Worm (Caenorhabditis elegans) whole organism, L1 larva: ENCODE data around the gene T14B4.3.
"Not testable (repeated sequence)": the region's sequence is repeated elsewhere in the genome, so short reads cannot be mapped to it uniquely, and the experiment has no call there.

Source experiments
- C16A3.4 ChIP-seq: fragments of 150-350 bp; optimal IDR thresholded peaks from 2 replicates; lab custom pipeline; 2014; ENCODE audit warnings: missing biosample characterization, missing genetic modification characterization
- C34B4.2 ChIP-seq: sonication (generic microtip); optimal IDR thresholded peaks from 2 replicates; lab custom pipeline; 2017; ENCODE audit warnings: mild to moderate bottlenecking, missing genetic modification characterization, missing compliant biosample characterization
- F16B12.6 ChIP-seq: fragments of 150-350 bp; optimal IDR thresholded peaks from 2 replicates; lab custom pipeline; 2014; ENCODE audit warnings: missing biosample characterization, missing genetic modification characterization
- aha-1 ChIP-seq: fragments of 150-350 bp; optimal IDR thresholded peaks from 2 replicates; lab custom pipeline; 2014; ENCODE audit warnings: missing biosample characterization, missing genetic modification characterization
- alr-1 ChIP-seq: fragments of 200-800 bp; sonication (Bioruptor generic); optimal IDR thresholded peaks from 2 replicates; lab custom pipeline; 2018; ENCODE audit warnings: borderline replicate concordance, mild to moderate bottlenecking, missing genetic modification characterization, missing compliant biosample characterization
- ama-1 ChIP-seq: fragments of 150-350 bp; optimal IDR thresholded peaks from 2 replicates; lab custom pipeline; 2014
- ceh-63 ChIP-seq: fragments of 200-800 bp; sonication (Bioruptor generic); optimal IDR thresholded peaks from 2 replicates; lab custom pipeline; 2018; ENCODE audit warnings: mild to moderate bottlenecking, missing genetic modification characterization, missing compliant biosample characterization
- ces-1 ChIP-seq: fragments of 150-350 bp; optimal IDR thresholded peaks from 2 replicates; lab custom pipeline; 2014; ENCODE audit warnings: missing biosample characterization, missing genetic modification reagents, missing genetic modification characterization
- dpl-1 ChIP-seq, 3 experiments: fragments of 150-350 bp in 2 of 3; sonication (generic microtip) in 1 of 3; optimal IDR thresholded peaks; 2 replicates each; lab custom pipeline; 2014 to 2017; ENCODE audit warnings: missing biosample characterization in 3 of 3, missing genetic modification characterization in 3 of 3, missing genetic modification reagents in 3 of 3
- dsc-1 ChIP-seq: sonication (generic microtip); optimal IDR thresholded peaks from 2 replicates; lab custom pipeline; 2016; ENCODE audit warnings: mild to moderate bottlenecking, missing genetic modification characterization, missing compliant biosample characterization
- egl-27 ChIP-seq, 2 experiments: fragments of 150-350 bp in 1 of 2; sonication (generic microtip); optimal IDR thresholded peaks; 3 replicates each; lab custom pipeline; 2017 to 2018; ENCODE audit warnings: missing biosample characterization in 2 of 2, missing genetic modification characterization in 2 of 2, missing genetic modification reagents in 2 of 2
- elt-2 ChIP-seq: sonication (generic microtip); optimal IDR thresholded peaks from 2 replicates; lab custom pipeline; 2016; ENCODE audit warnings: missing genetic modification characterization, mild to moderate bottlenecking, inconsistent platforms, missing compliant biosample characterization, missing genetic modification reagents
- elt-3 ChIP-seq, 6 experiments: fragments of 150-350 bp in 1 of 6; sonication (generic microtip); optimal IDR thresholded peaks; 2 replicates each; lab custom pipeline; 2017 to 2018; ENCODE audit warnings: missing biosample characterization in 6 of 6, missing genetic modification characterization in 6 of 6, inconsistent platforms in 1 of 6
- ets-5 ChIP-seq: fragments of 200-800 bp; sonication (Bioruptor generic); IDR thresholded peaks from 2 replicates; pipeline ENCODE4 v1.3.6; 2022; ENCODE audit warnings: missing genetic modification characterization, missing compliant biosample characterization
- fkh-10 ChIP-seq: sonication (generic microtip); optimal IDR thresholded peaks from 2 replicates; lab custom pipeline; 2017; ENCODE audit warnings: missing biosample characterization, missing genetic modification reagents, missing genetic modification characterization
- fkh-4 ChIP-seq: sonication (generic microtip); optimal IDR thresholded peaks from 2 replicates; lab custom pipeline; 2016; ENCODE audit warnings: missing compliant biosample characterization, missing genetic modification characterization, borderline replicate concordance
- hlh-17 ChIP-seq: fragments of 200-800 bp; sonication (Bioruptor generic); optimal IDR thresholded peaks from 2 replicates; lab custom pipeline; 2018; ENCODE audit warnings: missing genetic modification characterization, mild to moderate bottlenecking, missing compliant biosample characterization, moderate library complexity, borderline replicate concordance
- hlh-4 ChIP-seq: sonication (generic microtip); optimal IDR thresholded peaks from 2 replicates; lab custom pipeline; 2016; ENCODE audit warnings: mild to moderate bottlenecking, missing genetic modification characterization, missing compliant biosample characterization
- hpl-2 ChIP-seq: fragments of 150-350 bp; optimal IDR thresholded peaks from 2 replicates; lab custom pipeline; 2014; ENCODE audit warnings: missing biosample characterization, missing genetic modification reagents, missing genetic modification characterization
- irx-1 ChIP-seq: sonication (generic microtip); optimal IDR thresholded peaks from 2 replicates; lab custom pipeline; 2016; ENCODE audit warnings: missing genetic modification characterization, missing compliant biosample characterization
- isw-1 ChIP-seq: fragments of 200-800 bp; sonication (Bioruptor generic); IDR thresholded peaks from 2 replicates; pipeline ENCODE4 v1.3.6; 2022; ENCODE audit warnings: missing genetic modification characterization, missing compliant biosample characterization
- lin-13 ChIP-seq: fragments of 150-350 bp; optimal IDR thresholded peaks from 2 replicates; lab custom pipeline; 2014; ENCODE audit warnings: missing biosample characterization, missing genetic modification reagents, missing genetic modification characterization
- lin-14 ChIP-seq: fragments of 200-800 bp; sonication (Bioruptor generic); optimal IDR thresholded peaks from 2 replicates; lab custom pipeline; 2018; ENCODE audit warnings: mild to moderate bottlenecking, missing genetic modification characterization, moderate library complexity, missing compliant biosample characterization
- lin-15B ChIP-seq: fragments of 150-350 bp; sonication (generic microtip); optimal IDR thresholded peaks from 3 replicates; lab custom pipeline; 2014; ENCODE audit warnings: missing biosample characterization, missing genetic modification characterization
- lin-35 ChIP-seq, 2 experiments: fragments of 150-350 bp; optimal IDR thresholded peaks; 2 replicates each; lab custom pipeline; 2014; ENCODE audit warnings: missing biosample characterization in 2 of 2, missing genetic modification characterization in 2 of 2, missing genetic modification reagents in 2 of 2
- mab-9 ChIP-seq: fragments of 200-800 bp; sonication (Bioruptor generic); IDR thresholded peaks from 2 replicates; pipeline ENCODE4 v1.3.6; 2022; ENCODE audit warnings: missing genetic modification reagents, missing genetic modification characterization, missing compliant biosample characterization
- nhr-11 ChIP-seq: fragments of 150-350 bp; optimal IDR thresholded peaks from 2 replicates; lab custom pipeline; 2014; ENCODE audit warnings: missing biosample characterization, missing genetic modification characterization
- nhr-12 ChIP-seq: sonication (generic microtip); optimal IDR thresholded peaks from 2 replicates; lab custom pipeline; 2017; ENCODE audit warnings: missing biosample characterization, missing genetic modification characterization
- nhr-19 ChIP-seq: fragments of 200-800 bp; sonication (Bioruptor generic); conservative IDR thresholded peaks from 2 replicates; pipeline ENCODE4 v1.3.6; 2022; ENCODE audit warnings: missing genetic modification characterization, missing compliant biosample characterization
- nhr-237 ChIP-seq: fragments of 150-350 bp; optimal IDR thresholded peaks from 2 replicates; lab custom pipeline; 2014; ENCODE audit warnings: missing biosample characterization, missing genetic modification characterization
- nhr-28 ChIP-seq: fragments of 150-350 bp; optimal IDR thresholded peaks from 2 replicates; lab custom pipeline; 2014; ENCODE audit warnings: missing biosample characterization, missing genetic modification characterization
- nhr-47 ChIP-seq: sonication (generic microtip); optimal IDR thresholded peaks from 2 replicates; lab custom pipeline; 2016; ENCODE audit warnings: mild to moderate bottlenecking, missing genetic modification characterization, moderate library complexity, missing compliant biosample characterization
- nhr-71 ChIP-seq: sonication (generic microtip); optimal IDR thresholded peaks from 2 replicates; lab custom pipeline; 2016; ENCODE audit warnings: mild to moderate bottlenecking, missing genetic modification characterization, moderate library complexity, missing compliant biosample characterization
- nhr-76 ChIP-seq: sonication (generic microtip); optimal IDR thresholded peaks from 2 replicates; lab custom pipeline; 2017; ENCODE audit warnings: missing biosample characterization, missing genetic modification characterization
- nhr-85 ChIP-seq: sonication (generic microtip); peaks from one replicate; lab custom pipeline; 2016; ENCODE audit warnings: missing genetic modification characterization, inconsistent platforms, missing compliant biosample characterization
- pax-3 ChIP-seq: fragments of 200-800 bp; sonication (Bioruptor generic); optimal IDR thresholded peaks from 2 replicates; lab custom pipeline; 2018; ENCODE audit warnings: mild to moderate bottlenecking, missing genetic modification characterization, moderate library complexity, missing compliant biosample characterization
- pqm-1 ChIP-seq: sonication (generic microtip); optimal IDR thresholded peaks from 3 replicates; lab custom pipeline; 2017; ENCODE audit warnings: missing biosample characterization, missing genetic modification characterization
- rnt-1 ChIP-seq: sonication (generic microtip); optimal IDR thresholded peaks from 2 replicates; lab custom pipeline; 2016; ENCODE audit warnings: mild to moderate bottlenecking, missing genetic modification characterization, moderate library complexity, missing compliant biosample characterization
- snpc-4 ChIP-seq: fragments of 150-350 bp; optimal IDR thresholded peaks from 2 replicates; lab custom pipeline; 2014; ENCODE audit warnings: missing biosample characterization, missing genetic modification characterization
- sptf-1 ChIP-seq: fragments of 150-350 bp; optimal IDR thresholded peaks from 2 replicates; lab custom pipeline; 2014; ENCODE audit warnings: missing biosample characterization, missing genetic modification characterization
- sup-37 ChIP-seq: fragments of 200-800 bp; sonication (Bioruptor generic); optimal IDR thresholded peaks from 2 replicates; lab custom pipeline; 2018; ENCODE audit warnings: mild to moderate bottlenecking, missing genetic modification characterization, missing compliant biosample characterization
- tbx-2 ChIP-seq: sonication (generic microtip); optimal IDR thresholded peaks from 2 replicates; lab custom pipeline; 2016; ENCODE audit warnings: missing genetic modification characterization, missing compliant biosample characterization
- tlp-1 ChIP-seq: fragments of 150-350 bp; optimal IDR thresholded peaks from 2 replicates; lab custom pipeline; 2014; ENCODE audit warnings: missing biosample characterization, missing genetic modification characterization
- unc-130 ChIP-seq: fragments of 150-350 bp; optimal IDR thresholded peaks from 2 replicates; lab custom pipeline; 2017; ENCODE audit warnings: missing biosample characterization, missing genetic modification characterization, inconsistent platforms
- unc-62 ChIP-seq: fragments of 150-350 bp; optimal IDR thresholded peaks from 2 replicates; lab custom pipeline; 2014; ENCODE audit warnings: missing biosample characterization, missing genetic modification reagents, missing genetic modification characterization
- zag-1 ChIP-seq: fragments of 150-350 bp; optimal IDR thresholded peaks from 2 replicates; lab custom pipeline; 2014; ENCODE audit warnings: missing biosample characterization, missing genetic modification characterization

T14B4.3 gene

DNA sequence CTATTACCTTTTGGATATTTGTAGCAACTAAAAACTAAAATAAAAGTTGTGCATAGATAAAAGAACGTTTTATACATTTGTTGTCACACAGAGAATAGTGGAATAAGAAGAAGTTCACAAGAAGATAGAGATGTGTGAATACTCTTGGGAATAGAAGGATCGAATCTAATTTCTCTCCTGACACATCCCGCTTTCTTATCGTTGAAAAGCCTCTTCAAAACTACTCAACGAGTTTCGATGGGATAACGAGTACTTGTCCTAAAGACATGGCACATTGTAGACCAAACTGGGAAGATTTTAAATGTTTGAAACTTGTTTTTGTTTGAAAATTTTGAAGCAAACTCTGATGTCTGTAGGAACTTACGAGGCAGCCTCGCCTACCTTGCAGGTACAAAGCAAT, 37.7 kb downstream of the T14B4.3 start:
- TF ChIP-seq tbx-2 (tag; lab: Kevin White, UChicago) (no peak), aha-1 (tag; lab: Kevin White, UChicago) (no peak), hpl-2 (no peak), lin-14 (GFP tag; lab: Kevin White, UChicago) (peak; percentile 47), ama-1 (lab: Kevin White, UChicago) (no peak), zag-1 (tag; lab: Kevin White, UChicago) (no peak), ces-1 (GFP tag; lab: Kevin White, UChicago) (no peak), nhr-85 (tag; lab: Kevin White, UChicago) (no peak), nhr-237 (tag; lab: Kevin White, UChicago) (no peak), fkh-10 (GFP tag; lab: Kevin White, UChicago) (peak; percentile 32), C16A3.4 (tag; lab: Kevin White, UChicago) (no peak), mab-9 (GFP tag; lab: Robert Waterston, UW) (no peak), elt-3 (tag; optimal IDR thresholded peaks at IDR 0.05; lab: Kevin White, UChicago) (no peak), hlh-4 (no peak)

DNA sequence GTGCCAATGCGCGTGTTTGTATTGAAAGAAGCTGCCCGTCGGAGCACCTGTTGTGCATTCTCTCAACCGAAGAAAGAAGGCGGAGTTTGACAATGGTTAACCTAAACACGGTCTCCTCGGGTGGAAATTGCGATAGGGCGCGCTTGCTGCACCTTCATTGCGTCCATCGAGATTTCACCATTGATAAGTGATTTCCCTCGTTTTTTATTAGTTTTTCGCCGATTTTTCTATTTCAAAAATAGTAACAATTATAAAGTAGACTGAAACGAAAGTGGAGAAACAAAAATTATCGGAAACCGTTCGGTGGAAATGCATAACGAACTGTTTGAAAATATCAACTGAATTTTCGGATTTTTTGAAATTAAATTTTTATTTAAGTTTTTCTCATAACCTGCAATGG, 40.3 kb downstream of the T14B4.3 start, which contains the start of gene agr-1:
Gene agr-1 (minus strand): TSS at position 101 of the 400 bp plus-strand sequence.
- not testable (repeated sequence) for TF ChIP-seq sup-37 (GFP tag; lab: Kevin White, UChicago); unc-130; C34B4.2

DNA sequence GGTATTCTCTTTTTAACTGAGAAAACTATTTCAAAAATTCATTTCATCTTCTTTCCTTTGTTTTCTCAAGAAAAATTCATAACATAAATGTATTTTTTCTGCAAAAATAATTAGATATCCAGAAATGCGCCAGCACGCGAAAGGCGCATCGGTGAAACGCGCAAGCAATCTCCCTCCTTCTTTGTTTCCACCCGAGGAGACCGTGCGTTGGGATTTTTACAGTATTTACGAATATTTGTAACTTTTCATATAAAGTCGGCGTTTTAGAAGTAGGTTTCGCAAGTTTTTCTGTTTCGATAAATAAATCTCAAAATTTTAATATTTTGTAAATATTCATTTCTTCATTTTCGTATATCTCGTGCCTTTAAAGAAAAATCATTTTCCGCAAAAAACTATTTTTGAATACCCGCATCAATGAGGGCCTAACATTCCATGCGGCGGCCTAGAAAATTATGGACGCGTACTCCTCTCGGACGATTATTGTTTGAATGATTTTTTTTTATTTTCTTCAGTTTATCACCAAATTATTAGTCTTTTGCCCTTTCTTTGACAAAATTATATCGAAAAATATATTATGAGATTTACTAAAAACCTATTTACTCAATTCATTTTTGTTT, 41.8 kb downstream of the T14B4.3 start, which contains the start of gene ssup-72:
Gene ssup-72 (plus strand): TSS at position 181 of the 617 bp plus-strand sequence.
- TF ChIP-seq ets-5 (GFP tag; lab: Robert Waterston, UW) (no peak), lin-15B (tag; lab: Kevin White, UChicago) (peak; percentile 39), fkh-4 (tag; lab: Kevin White, UChicago) (peak; percentile 86), elt-2 (tag; lab: Kevin White, UChicago) (peak; percentile 35), hlh-17 (no peak), egl-27 (tag; optimal IDR thresholded peaks at IDR 0.05; lab: Kevin White, UChicago) (no peak), pax-3 (tag; lab: Kevin White, UChicago) (peak; percentile 85), C34B4.2 (no peak), irx-1 (tag; lab: Kevin White, UChicago) (peak; percentile 82), rnt-1 (tag; lab: Kevin White, UChicago) (peak; percentile 96), isw-1 (GFP tag; lab: Robert Waterston, UW) (peak; percentile 50), sptf-1 (tag; lab: Kevin White, UChicago) (no peak), hpl-2 (no peak), nhr-85 (tag; lab: Kevin White, UChicago) (peak; percentile 92), dpl-1 (GFP tag; optimal IDR thresholded peaks at IDR 0.05; lab: Kevin White, UChicago) (peak; percentile 80 to 90 (median 85)), tbx-2 (tag; lab: Kevin White, UChicago) (peak; percentile 84), alr-1 (tag; lab: Kevin White, UChicago) (no peak), nhr-237 (tag; lab: Kevin White, UChicago) (no peak), F16B12.6 (tag; lab: Kevin White, UChicago) (no peak), ama-1 (lab: Kevin White, UChicago) (no peak), elt-3 (tag; optimal IDR thresholded peaks at IDR 0.05; lab: Kevin White, UChicago) (peak in 2 of 6 experiments; percentile 32 to 47), dsc-1 (tag; lab: Kevin White, UChicago) (peak; percentile 81), nhr-47 (tag; lab: Kevin White, UChicago) (peak; percentile 86), pqm-1 (no peak), hlh-4 (no peak), lin-35 (GFP tag; optimal IDR thresholded peaks at IDR 0.05; lab: Kevin White, UChicago) (peak; percentile 84 to 91), nhr-12 (tag; lab: Kevin White, UChicago) (no peak), unc-62 (GFP tag; lab: Kevin White, UChicago) (no peak), nhr-19 (peak; percentile 79), fkh-10 (GFP tag; lab: Kevin White, UChicago) (no peak), nhr-76 (tag; lab: Kevin White, UChicago) (no peak), ceh-63 (GFP tag; lab: Kevin White, UChicago) (no peak), nhr-11 (tag; lab: Kevin White, UChicago) (no peak), nhr-71 (tag; lab: Kevin White, UChicago) (peak; percentile 90), lin-13 (GFP tag; lab: Kevin White, UChicago) (peak; percentile 52), mab-9 (GFP tag; lab: Robert Waterston, UW) (peak; percentile 69), tlp-1 (tag; lab: Kevin White, UChicago) (no peak), nhr-28 (no peak), zag-1 (tag; lab: Kevin White, UChicago) (no peak), snpc-4 (tag; lab: Kevin White, UChicago) (peak; percentile 41)
